Worm (Caenorhabditis elegans) whole organism, young adult: ENCODE data around the gene str-243.
A peak's percentile ranks its signal among the peaks of the same experiment; 100 is the strongest.

Experiments
- B0336.3 ChIP-seq: fragments of 200-800 bp; sonication (Bioruptor generic); IDR thresholded peaks from 2 replicates; pipeline ENCODE4 v1.3.6; 2022; ENCODE audit warnings: missing genetic modification characterization, missing compliant biosample characterization
- C06A6.2 ChIP-seq: fragments of 200-800 bp; sonication (Bioruptor generic); conservative IDR thresholded peaks from 2 replicates; pipeline ENCODE4 v1.3.6; 2022; ENCODE audit warnings: missing genetic modification characterization, missing compliant biosample characterization
- D2030.7 ChIP-seq: fragments of 200-800 bp; sonication (Bioruptor generic); IDR thresholded peaks from 2 replicates; pipeline ENCODE4 v1.3.6; 2022; ENCODE audit warnings: missing genetic modification reagents, missing genetic modification characterization, missing compliant biosample characterization
- F10E7.11 ChIP-seq: sonication (generic microtip); optimal IDR thresholded peaks from 2 replicates; lab custom pipeline; 2017; ENCODE audit warnings: mild to moderate bottlenecking, missing genetic modification characterization, moderate library complexity, missing compliant biosample characterization
- F33H1.4 ChIP-seq: fragments of 200-800 bp; sonication (Bioruptor generic); IDR thresholded peaks from 2 replicates; pipeline ENCODE4 v1.3.6; 2022; ENCODE audit warnings: missing genetic modification reagents, missing genetic modification characterization, missing compliant biosample characterization
- F49E8.2 ChIP-seq: sonication (generic microtip); optimal IDR thresholded peaks from 3 replicates; lab custom pipeline; 2017; ENCODE audit warnings: missing genetic modification characterization, mild to moderate bottlenecking, missing compliant biosample characterization, antibody characterized with exemption, moderate library complexity; ENCODE audit not compliant: insufficient read depth
- K11D2.4 ChIP-seq: fragments of 200-800 bp; sonication (Bioruptor generic); IDR thresholded peaks from 2 replicates; pipeline ENCODE4 v1.3.6; 2022; ENCODE audit warnings: missing genetic modification reagents, missing genetic modification characterization, missing compliant biosample characterization
- Y67H2A.10 ChIP-seq: fragments of 200-800 bp; sonication (Bioruptor generic); conservative IDR thresholded peaks from 2 replicates; pipeline ENCODE4 v1.3.6; 2022; ENCODE audit warnings: missing genetic modification reagents, missing genetic modification characterization, missing compliant biosample characterization
- Y79H2A.3 ChIP-seq: fragments of 200-800 bp; sonication (Bioruptor generic); conservative IDR thresholded peaks from 2 replicates; pipeline ENCODE4 v1.3.6; 2022; ENCODE audit warnings: missing genetic modification reagents, missing genetic modification characterization, missing compliant biosample characterization
- ama-1 ChIP-seq, 3 experiments: fragments of 150-350 bp in 1 of 3; sonication (generic microtip) in 2 of 3; optimal IDR thresholded peaks; 2 replicates each; lab custom pipeline; 2014 to 2018; ENCODE audit warnings: missing biosample characterization in 2 of 3, missing genetic modification characterization in 2 of 3, missing genetic modification reagents in 2 of 3
- athp-1 ChIP-seq: sonication (generic microtip); optimal IDR thresholded peaks from 2 replicates; lab custom pipeline; 2017; ENCODE audit warnings: mild to moderate bottlenecking, missing genetic modification characterization, missing compliant biosample characterization
- bed-1 ChIP-seq: fragments of 200-800 bp; sonication (Bioruptor generic); IDR thresholded peaks from 2 replicates; pipeline ENCODE4 v1.3.6; 2022; ENCODE audit warnings: missing genetic modification reagents, missing genetic modification characterization, missing compliant biosample characterization
- ccch-3 ChIP-seq: fragments of 200-800 bp; sonication (Bioruptor generic); optimal IDR thresholded peaks from 2 replicates; lab custom pipeline; 2018; ENCODE audit warnings: mild to moderate bottlenecking, missing genetic modification characterization, missing compliant biosample characterization
- ceh-58 ChIP-seq: fragments of 200-800 bp; sonication (Bioruptor generic); IDR thresholded peaks from 2 replicates; pipeline ENCODE4 v1.3.6; 2022; ENCODE audit warnings: missing genetic modification characterization, missing compliant biosample characterization
- ceh-91 ChIP-seq: fragments of 200-800 bp; sonication (Bioruptor generic); IDR thresholded peaks from 2 replicates; pipeline ENCODE4 v1.3.6; 2022; ENCODE audit warnings: missing genetic modification reagents, missing genetic modification characterization, missing compliant biosample characterization
- chd-7 ChIP-seq: sonication (generic microtip); optimal IDR thresholded peaks from 2 replicates; lab custom pipeline; 2016; ENCODE audit warnings: mild to moderate bottlenecking, missing genetic modification characterization, moderate library complexity, missing compliant biosample characterization
- dpl-1 ChIP-seq: fragments of 150-350 bp; optimal IDR thresholded peaks from 2 replicates; lab custom pipeline; 2014; ENCODE audit warnings: missing biosample characterization, missing genetic modification reagents, missing genetic modification characterization
- efl-1 ChIP-seq: fragments of 150-350 bp; optimal IDR thresholded peaks from 2 replicates; lab custom pipeline; 2014; ENCODE audit warnings: missing biosample characterization, missing genetic modification reagents, missing genetic modification characterization
- egl-44 ChIP-seq: fragments of 200-800 bp; sonication (Bioruptor generic); IDR thresholded peaks from 2 replicates; pipeline ENCODE4 v1.3.6; 2022; ENCODE audit warnings: missing genetic modification reagents, missing genetic modification characterization, missing compliant biosample characterization
- ekl-4 ChIP-seq: fragments of 200-800 bp; sonication (Bioruptor generic); IDR thresholded peaks from 2 replicates; pipeline ENCODE4 v1.3.6; 2022; ENCODE audit warnings: missing genetic modification reagents, missing genetic modification characterization, missing compliant biosample characterization
- ets-4 ChIP-seq: fragments of 200-800 bp; sonication (Bioruptor generic); optimal IDR thresholded peaks from 2 replicates; lab custom pipeline; 2018; ENCODE audit warnings: mild to moderate bottlenecking, missing genetic modification characterization, missing compliant biosample characterization
- him-1 ChIP-seq: sonication (generic microtip); optimal IDR thresholded peaks from 2 replicates; lab custom pipeline; 2016; ENCODE audit warnings: missing genotype, missing genetic modification reagents, missing genetic modification characterization, missing compliant biosample characterization
- hlh-12 ChIP-seq: sonication (generic microtip); optimal IDR thresholded peaks from 2 replicates; lab custom pipeline; 2016; ENCODE audit warnings: missing genetic modification characterization, missing compliant biosample characterization
- hsf-1 ChIP-seq: fragments of 200-800 bp; sonication (Bioruptor generic); IDR thresholded peaks from 2 replicates; pipeline ENCODE4 v1.3.6; 2022; ENCODE audit warnings: missing genetic modification reagents, missing genetic modification characterization, missing compliant biosample characterization
- lag-1 ChIP-seq: fragments of 200-800 bp; sonication (Bioruptor generic); IDR thresholded peaks from 2 replicates; pipeline ENCODE4 v1.3.6; 2022; ENCODE audit warnings: missing genetic modification reagents, missing genetic modification characterization, missing compliant biosample characterization
- lin-35 ChIP-seq, 3 experiments: fragments of 150-350 bp in 2 of 3; sonication (generic microtip) in 1 of 3; optimal IDR thresholded peaks; 2 replicates each; lab custom pipeline; 2014 to 2018; ENCODE audit warnings: missing biosample characterization in 3 of 3, missing genetic modification characterization in 3 of 3, missing genetic modification reagents in 3 of 3
- lsl-1 ChIP-seq: fragments of 200-800 bp; sonication (Bioruptor generic); optimal IDR thresholded peaks from 2 replicates; lab custom pipeline; 2018; ENCODE audit warnings: mild to moderate bottlenecking, missing genetic modification characterization, moderate library complexity, missing compliant biosample characterization
- madf-6 ChIP-seq: fragments of 200-800 bp; sonication (Bioruptor generic); IDR thresholded peaks from 2 replicates; pipeline ENCODE4 v1.3.6; 2022; ENCODE audit warnings: missing genetic modification reagents, missing genetic modification characterization, missing compliant biosample characterization
- madf-8 ChIP-seq: fragments of 200-800 bp; sonication (Bioruptor generic); conservative IDR thresholded peaks from 2 replicates; pipeline ENCODE4 v1.3.6; 2022; ENCODE audit warnings: missing genetic modification reagents, missing genetic modification characterization, missing compliant biosample characterization
- mcd-1 ChIP-seq: fragments of 200-800 bp; sonication (Bioruptor generic); IDR thresholded peaks from 2 replicates; pipeline ENCODE4 v1.3.6; 2022; ENCODE audit warnings: missing genetic modification reagents, missing genetic modification characterization, missing compliant biosample characterization
- mel-28 ChIP-seq: sonication (generic microtip); optimal IDR thresholded peaks from 2 replicates; lab custom pipeline; 2016; ENCODE audit warnings: borderline replicate concordance, mild to moderate bottlenecking, missing genetic modification characterization, missing compliant biosample characterization
- nfya-2 ChIP-seq: fragments of 200-800 bp; sonication (Bioruptor generic); IDR thresholded peaks from 2 replicates; pipeline ENCODE4 v1.3.6; 2022; ENCODE audit warnings: missing genetic modification reagents, missing genetic modification characterization, missing compliant biosample characterization
- nhr-27 ChIP-seq: fragments of 200-800 bp; sonication (Bioruptor generic); optimal IDR thresholded peaks from 2 replicates; lab custom pipeline; 2018; ENCODE audit warnings: mild to moderate bottlenecking, missing genetic modification characterization, moderate library complexity, missing compliant biosample characterization
- nhr-90 ChIP-seq: sonication (generic microtip); optimal IDR thresholded peaks from 2 replicates; lab custom pipeline; 2016; ENCODE audit warnings: missing genotype, mild to moderate bottlenecking, missing genetic modification characterization, missing compliant biosample characterization
- pha-4 ChIP-seq: fragments of 150-350 bp; sonication (generic microtip); optimal IDR thresholded peaks from 2 replicates; lab custom pipeline; 2014; ENCODE audit warnings: missing biosample characterization, missing genetic modification reagents, missing genetic modification characterization
- rcor-1 ChIP-seq: fragments of 200-800 bp; sonication (Bioruptor generic); IDR thresholded peaks from 2 replicates; pipeline ENCODE4 v1.3.6; 2022; ENCODE audit warnings: missing genetic modification reagents, missing genetic modification characterization, missing compliant biosample characterization
- rec-8 ChIP-seq, 2 experiments: sonication (generic microtip); optimal IDR thresholded peaks; 2 replicates each; lab custom pipeline; 2016; ENCODE audit warnings: mild to moderate bottlenecking in 2 of 2, missing genetic modification characterization in 2 of 2, missing genetic modification reagents in 2 of 2, missing genotype in 2 of 2, missing biosample characterization in 1 of 2, missing compliant biosample characterization in 1 of 2, moderate library complexity in 1 of 2
- sdz-38 ChIP-seq: sonication (generic microtip); optimal IDR thresholded peaks from 2 replicates; lab custom pipeline; 2016; ENCODE audit warnings: missing genotype, missing genetic modification characterization, missing compliant biosample characterization
- snpc-4 ChIP-seq, 5 experiments: fragments of 150-350 bp in 1 of 5; sonication (generic microtip) in 4 of 5; optimal IDR thresholded peaks; 2 replicates each; lab custom pipeline; 2014 to 2018; ENCODE audit warnings: missing genetic modification characterization in 5 of 5, missing biosample characterization in 3 of 5, antibody characterized with exemption in 2 of 5, mild to moderate bottlenecking in 2 of 5, missing compliant biosample characterization in 2 of 5, missing genotype in 2 of 5, moderate library complexity in 2 of 5, missing genetic modification reagents in 1 of 5
- sptf-2 ChIP-seq: fragments of 200-800 bp; sonication (Bioruptor generic); optimal IDR thresholded peaks from 2 replicates; lab custom pipeline; 2018; ENCODE audit warnings: mild to moderate bottlenecking, missing genetic modification characterization, missing compliant biosample characterization
- xnd-1 ChIP-seq: sonication (generic microtip); optimal IDR thresholded peaks from 2 replicates; lab custom pipeline; 2016; ENCODE audit warnings: missing genotype, missing genetic modification reagents, missing genetic modification characterization, missing compliant biosample characterization
- ztf-26 ChIP-seq: sonication (generic microtip); optimal IDR thresholded peaks from 2 replicates; lab custom pipeline; 2017; ENCODE audit warnings: missing genetic modification characterization, missing compliant biosample characterization
- ztf-28 ChIP-seq: fragments of 200-800 bp; sonication (Bioruptor generic); IDR thresholded peaks from 2 replicates; pipeline ENCODE4 v1.3.6; 2022; ENCODE audit warnings: missing genetic modification reagents, missing genetic modification characterization, missing compliant biosample characterization
- ztf-3 ChIP-seq: fragments of 200-800 bp; sonication (Bioruptor generic); optimal IDR thresholded peaks from 2 replicates; lab custom pipeline; 2018; ENCODE audit warnings: mild to moderate bottlenecking, missing genetic modification characterization, missing compliant biosample characterization
- ztf-6 ChIP-seq: fragments of 200-800 bp; sonication (Bioruptor generic); IDR thresholded peaks from 2 replicates; pipeline ENCODE4 v1.3.6; 2022; ENCODE audit warnings: missing genetic modification reagents, missing genetic modification characterization, missing compliant biosample characterization

str-243 gene

ce11 chrV:1476284-1476792, 46.2 kb upstream of the str-243 start (continued):
- TF ChIP-seq Y67H2A.10 (GFP tag; lab: Robert Waterston, UW) (no peak), ztf-28 (no peak), dpl-1 (GFP tag; lab: Kevin White, UChicago) (no peak), egl-44 (GFP tag; lab: Robert Waterston, UW) (no peak), ets-4 (GFP tag; lab: Kevin White, UChicago) (no peak), ztf-26 (tag; lab: Kevin White, UChicago) (no peak), Y79H2A.3 (0 out of 2 replicates have a peak, but pooled peaks have one; percentile 8), B0336.3 (GFP tag; lab: Robert Waterston, UW) (no peak), F10E7.11 (tag; lab: Kevin White, UChicago) (no peak), ccch-3 (GFP tag; lab: Kevin White, UChicago) (no peak), F49E8.2 (tag; lab: Kevin White, UChicago) (peak; percentile 69), pha-4 (tag; lab: Kevin White, UChicago) (no peak), chd-7 (tag; lab: Kevin White, UChicago) (no peak), ztf-6 (GFP tag; lab: Robert Waterston, UW) (no peak), athp-1 (tag; lab: Kevin White, UChicago) (peak; percentile 71), ekl-4 (peak; percentile 13; the same call in 1 of the 2 replicates), madf-8 (no peak), ama-1 (optimal IDR thresholded peaks at IDR 0.05; lab: Kevin White, UChicago) (no peak), ama-1 (GFP tag; optimal IDR thresholded peaks at IDR 0.05; lab: Kevin White, UChicago) (peak in 1 of 2 experiments; percentile 50), hlh-12 (tag; lab: Kevin White, UChicago) (no peak), rec-8 (tag; optimal IDR thresholded peaks at IDR 0.05; lab: Kevin White, UChicago) (no peak), nhr-90 (tag; lab: Kevin White, UChicago) (no peak), bed-1 (GFP tag; lab: Robert Waterston, UW) (no peak), sdz-38 (tag; lab: Kevin White, UChicago) (no peak), mel-28 (tag; lab: Kevin White, UChicago) (no peak), snpc-4 (GFP tag; optimal IDR thresholded peaks at IDR 0.05; lab: Kevin White, UChicago) (no peak), snpc-4 (tag; optimal IDR thresholded peaks at IDR 0.05; lab: Kevin White, UChicago) (no peak), lin-35 (GFP tag; optimal IDR thresholded peaks at IDR 0.05; lab: Kevin White, UChicago) (peak in 1 of 3 experiments; percentile 26), him-1 (no peak), nhr-27 (tag; lab: Kevin White, UChicago) (no peak), D2030.7 (GFP tag; lab: Robert Waterston, UW) (no peak), C06A6.2 (GFP tag; lab: Robert Waterston, UW) (no peak), hsf-1 (peak; percentile 64; the same call in 1 of the 2 replicates)
- TF ChIP-seq, all 124 proteins: peak for 15

ce11 chrV:1476841-1477240, 45.7 kb upstream of the str-243 start:
- TF ChIP-seq B0336.3 (GFP tag; lab: Robert Waterston, UW) (no peak), ceh-91 (GFP tag; lab: Robert Waterston, UW) (peak; percentile 42), xnd-1 (tag; lab: Kevin White, UChicago) (peak; percentile 33), sptf-2 (no peak), F33H1.4 (GFP tag; lab: Robert Waterston, UW) (peak; percentile 60), efl-1 (no peak), lsl-1 (GFP tag; lab: Kevin White, UChicago) (peak; percentile 77), K11D2.4 (no peak), madf-6 (GFP tag; lab: Robert Waterston, UW) (peak; percentile 26), mcd-1 (GFP tag; lab: Robert Waterston, UW) (0 out of 2 replicates have a peak, but pooled peaks have one; percentile 3), lag-1 (GFP tag; lab: Robert Waterston, UW) (no peak), ztf-3 (GFP tag; lab: Kevin White, UChicago) (no peak), nfya-2 (no peak), rcor-1 (0 out of 2 replicates have a peak, but pooled peaks have one; percentile 5), ceh-58 (no peak), him-1 (peak; percentile 1)
